Worm (Caenorhabditis elegans) whole organism, L4 larva: ENCODE results near the gene F20G2.1.

Source experiments
- F10B5.3 ChIP-seq: sonication (generic microtip); optimal IDR thresholded peaks from 2 replicates; lab custom pipeline; 2016; ENCODE audit warnings: mild to moderate bottlenecking, missing genetic modification characterization, missing compliant biosample characterization
- F37D6.2 ChIP-seq: sonication (generic microtip); optimal IDR thresholded peaks from 2 replicates; lab custom pipeline; 2016; ENCODE audit warnings: mild to moderate bottlenecking, missing genetic modification characterization, missing compliant biosample characterization
- F44E2.7 ChIP-seq: fragments of 200-800 bp; sonication (Bioruptor generic); IDR thresholded peaks from 2 replicates; pipeline ENCODE4 v2.1.2; 2022; ENCODE audit warnings: missing genetic modification characterization, missing compliant biosample characterization
- R02D3.7 ChIP-seq: fragments of 150-350 bp; sonication (generic microtip); optimal IDR thresholded peaks from 3 replicates; lab custom pipeline; 2014; ENCODE audit warnings: missing biosample characterization, missing genetic modification characterization
- T26A8.4 ChIP-seq: fragments of 200-800 bp; sonication (Bioruptor generic); IDR thresholded peaks from 2 replicates; pipeline ENCODE4 v1.3.6; 2022; ENCODE audit warnings: missing genetic modification characterization, missing compliant biosample characterization
- Y105C5A.15 ChIP-seq: fragments of 200-800 bp; sonication (Bioruptor generic); IDR thresholded peaks from 2 replicates; pipeline ENCODE4 v1.3.6; 2022; ENCODE audit warnings: missing genetic modification characterization, missing compliant biosample characterization
- Y48G9A.11 ChIP-seq: fragments of 200-800 bp; sonication (Bioruptor generic); IDR thresholded peaks from 2 replicates; pipeline ENCODE4 v1.3.6; 2022; ENCODE audit warnings: missing genetic modification reagents, missing genetic modification characterization, missing compliant biosample characterization
- aha-1 ChIP-seq: fragments of 150-350 bp; peaks from one replicate; lab custom pipeline; 2014; ENCODE audit warnings: missing biosample characterization, missing genetic modification characterization
- arid-1 ChIP-seq: fragments of 200-800 bp; sonication (Bioruptor generic); conservative IDR thresholded peaks from 2 replicates; pipeline ENCODE4 v1.3.6; 2022; ENCODE audit warnings: missing genetic modification reagents, missing genetic modification characterization, missing compliant biosample characterization
- ceh-20 ChIP-seq: fragments of 200-800 bp; sonication (Bioruptor generic); IDR thresholded peaks from 2 replicates; pipeline ENCODE4 v1.3.6; 2022; ENCODE audit warnings: missing genetic modification reagents, missing genetic modification characterization, missing compliant biosample characterization
- ceh-32 ChIP-seq: sonication (generic microtip); optimal IDR thresholded peaks from 2 replicates; lab custom pipeline; 2016; ENCODE audit warnings: mild to moderate bottlenecking, missing genetic modification characterization, missing compliant biosample characterization; ENCODE audit not compliant: poor library complexity
- ceh-82 ChIP-seq: sonication (generic microtip); optimal IDR thresholded peaks from 2 replicates; lab custom pipeline; 2017; ENCODE audit warnings: missing biosample characterization, missing genetic modification characterization
- ctbp-1 ChIP-seq: fragments of 200-800 bp; sonication (Bioruptor generic); IDR thresholded peaks from 2 replicates; pipeline ENCODE4 v1.3.6; 2022; ENCODE audit warnings: missing genetic modification reagents, missing genetic modification characterization, missing compliant biosample characterization
- daf-16 ChIP-seq, 3 experiments: sonication (generic microtip); optimal IDR thresholded peaks; 2 replicates each; lab custom pipeline; 2016 to 2017; ENCODE audit warnings: missing genetic modification characterization in 3 of 3, missing genetic modification reagents in 3 of 3, mild to moderate bottlenecking in 2 of 3, missing compliant biosample characterization in 2 of 3, missing biosample characterization in 1 of 3, moderate library complexity in 1 of 3
- daf-19 ChIP-seq: fragments of 200-800 bp; sonication (Bioruptor generic); conservative IDR thresholded peaks from 2 replicates; pipeline ENCODE4 v1.3.6; 2022; ENCODE audit warnings: missing genetic modification characterization, missing compliant biosample characterization
- daf-8 ChIP-seq: fragments of 200-800 bp; sonication (Bioruptor generic); IDR thresholded peaks from 2 replicates; pipeline ENCODE4 v1.3.6; 2022; ENCODE audit warnings: missing genetic modification characterization, missing compliant biosample characterization
- dmd-6 ChIP-seq: fragments of 200-800 bp; sonication (Bioruptor generic); IDR thresholded peaks from 2 replicates; pipeline ENCODE4 v1.3.6; 2022; ENCODE audit warnings: missing genetic modification reagents, missing genetic modification characterization, missing compliant biosample characterization
- dmd-9 ChIP-seq: fragments of 200-800 bp; sonication (Bioruptor generic); IDR thresholded peaks from 2 replicates; pipeline ENCODE4 v1.3.6; 2022; ENCODE audit warnings: missing genetic modification reagents, missing genetic modification characterization, missing compliant biosample characterization
- dpl-1 ChIP-seq: fragments of 150-350 bp; optimal IDR thresholded peaks from 2 replicates; lab custom pipeline; 2014; ENCODE audit warnings: missing biosample characterization, missing genetic modification reagents, missing genetic modification characterization
- dve-1 ChIP-seq: sonication (generic microtip); optimal IDR thresholded peaks from 2 replicates; lab custom pipeline; 2017; ENCODE audit warnings: antibody characterized with exemption, mild to moderate bottlenecking, missing genetic modification characterization, missing compliant biosample characterization; ENCODE audit not compliant: insufficient read depth
- hif-1 ChIP-seq, 2 experiments: sonication (generic microtip); optimal IDR thresholded peaks; 2 replicates each; lab custom pipeline; 2016 to 2017; ENCODE audit warnings: missing compliant biosample characterization in 2 of 2, missing genetic modification characterization in 2 of 2, missing genetic modification reagents in 2 of 2, missing genotype in 2 of 2, mild to moderate bottlenecking in 1 of 2
- hlh-30 ChIP-seq: sonication (generic microtip); optimal IDR thresholded peaks from 2 replicates; lab custom pipeline; 2017; ENCODE audit warnings: antibody characterized with exemption, mild to moderate bottlenecking, missing genetic modification characterization, missing compliant biosample characterization; ENCODE audit not compliant: insufficient read depth
- lim-7 ChIP-seq: fragments of 200-800 bp; sonication (Bioruptor generic); IDR thresholded peaks from 2 replicates; pipeline ENCODE4 v1.3.6; 2022; ENCODE audit warnings: missing genetic modification characterization, missing compliant biosample characterization
- lin-29 ChIP-seq: fragments of 200-800 bp; sonication (Bioruptor generic); IDR thresholded peaks from 2 replicates; pipeline ENCODE4 v1.3.6; 2022; ENCODE audit warnings: missing genetic modification reagents, missing genetic modification characterization, missing compliant biosample characterization
- lin-38 ChIP-seq: fragments of 200-800 bp; sonication (Bioruptor generic); IDR thresholded peaks from 2 replicates; pipeline ENCODE4 v1.3.6; 2022; ENCODE audit warnings: missing genetic modification reagents, missing genetic modification characterization, missing compliant biosample characterization
- madf-9 ChIP-seq: fragments of 200-800 bp; sonication (Bioruptor generic); conservative IDR thresholded peaks from 2 replicates; pipeline ENCODE4 v1.3.6; 2022; ENCODE audit warnings: missing genetic modification reagents, missing genetic modification characterization, missing compliant biosample characterization
- mdl-1 ChIP-seq, 2 experiments: fragments of 150-350 bp in 1 of 2; sonication (generic microtip) in 1 of 2; optimal IDR thresholded peaks; 2 replicates each; lab custom pipeline; 2014 to 2017; ENCODE audit warnings: missing biosample characterization in 2 of 2, missing genetic modification characterization in 2 of 2
- mep-1 ChIP-seq: fragments of 150-350 bp; sonication (generic microtip); optimal IDR thresholded peaks from 3 replicates; lab custom pipeline; 2014; ENCODE audit warnings: missing biosample characterization, missing genetic modification characterization
- mes-2 ChIP-seq: sonication (generic microtip); optimal IDR thresholded peaks from 2 replicates; lab custom pipeline; 2016; ENCODE audit warnings: missing genotype, mild to moderate bottlenecking, missing genetic modification characterization, missing compliant biosample characterization; ENCODE audit not compliant: poor library complexity, severe bottlenecking
- nhr-10 ChIP-seq: fragments of 150-350 bp; optimal IDR thresholded peaks from 2 replicates; lab custom pipeline; 2014; ENCODE audit warnings: missing biosample characterization, missing genetic modification characterization
- nhr-11 ChIP-seq: fragments of 150-350 bp; optimal IDR thresholded peaks from 2 replicates; lab custom pipeline; 2014; ENCODE audit warnings: missing biosample characterization, missing genetic modification characterization
- nhr-237 ChIP-seq: sonication (generic microtip); optimal IDR thresholded peaks from 2 replicates; lab custom pipeline; 2017; ENCODE audit warnings: missing biosample characterization, missing genetic modification characterization
- nhr-48 ChIP-seq: sonication (generic microtip); optimal IDR thresholded peaks from 2 replicates; lab custom pipeline; 2016; ENCODE audit warnings: mild to moderate bottlenecking, missing genetic modification characterization, missing compliant biosample characterization
- nhr-77 ChIP-seq: fragments of 150-350 bp; optimal IDR thresholded peaks from 2 replicates; lab custom pipeline; 2014; ENCODE audit warnings: missing biosample characterization, missing genetic modification characterization
- pha-4 ChIP-seq, 2 experiments: fragments of 150-350 bp in 1 of 2; fragments of 200-800 bp in 1 of 2; sonication (Bioruptor generic) in 1 of 2; IDR thresholded peaks in 1 of 2; optimal IDR thresholded peaks in 1 of 2; 2 replicates each; pipeline versions ENCODE4 v1.3.6 to Lab custom; 2014 to 2022; ENCODE audit warnings: missing genetic modification characterization in 2 of 2, missing genetic modification reagents in 2 of 2, missing biosample characterization in 1 of 2, missing compliant biosample characterization in 1 of 2
- php-3 ChIP-seq: fragments of 200-800 bp; sonication (Bioruptor generic); IDR thresholded peaks from 2 replicates; pipeline ENCODE4 v1.3.6; 2022; ENCODE audit warnings: missing genetic modification reagents, missing genetic modification characterization, missing compliant biosample characterization
- pqm-1 ChIP-seq: sonication (generic microtip); optimal IDR thresholded peaks from 2 replicates; lab custom pipeline; 2017; ENCODE audit warnings: missing biosample characterization, missing genetic modification characterization
- saeg-2 ChIP-seq: fragments of 200-800 bp; sonication (Bioruptor generic); IDR thresholded peaks from 2 replicates; pipeline ENCODE4 v1.3.6; 2022; ENCODE audit warnings: missing genetic modification reagents, missing genetic modification characterization, missing compliant biosample characterization
- sdz-12 ChIP-seq: fragments of 200-800 bp; sonication (Bioruptor generic); optimal IDR thresholded peaks from 2 replicates; lab custom pipeline; 2018; ENCODE audit warnings: mild to moderate bottlenecking, missing genetic modification characterization, missing compliant biosample characterization
- spr-1 ChIP-seq: sonication (generic microtip); optimal IDR thresholded peaks from 2 replicates; lab custom pipeline; 2016; ENCODE audit warnings: mild to moderate bottlenecking, missing genetic modification characterization, missing compliant biosample characterization
- spr-3 ChIP-seq: fragments of 200-800 bp; sonication (Bioruptor generic); optimal IDR thresholded peaks from 2 replicates; lab custom pipeline; 2018; ENCODE audit warnings: mild to moderate bottlenecking, missing genetic modification characterization, missing compliant biosample characterization
- tag-97 ChIP-seq: fragments of 200-800 bp; sonication (Bioruptor generic); IDR thresholded peaks from 2 replicates; pipeline ENCODE4 v1.3.6; 2022; ENCODE audit warnings: missing genetic modification characterization, missing compliant biosample characterization
- unc-130 ChIP-seq: sonication (generic microtip); optimal IDR thresholded peaks from 2 replicates; lab custom pipeline; 2016; ENCODE audit warnings: missing genetic modification reagents, missing genetic modification characterization, missing compliant biosample characterization
- unc-39 ChIP-seq: sonication (generic microtip); optimal IDR thresholded peaks from 2 replicates; lab custom pipeline; 2017; ENCODE audit warnings: missing biosample characterization, missing genetic modification characterization
- vab-7 ChIP-seq: fragments of 200-800 bp; sonication (Bioruptor generic); IDR thresholded peaks from 2 replicates; pipeline ENCODE4 v1.3.6; 2022; ENCODE audit warnings: missing genetic modification reagents, missing genetic modification characterization, missing compliant biosample characterization
- zag-1 ChIP-seq: fragments of 150-350 bp; optimal IDR thresholded peaks from 2 replicates; lab custom pipeline; 2014; ENCODE audit warnings: missing biosample characterization, missing genetic modification characterization
- ztf-11 ChIP-seq: fragments of 150-350 bp; optimal IDR thresholded peaks from 2 replicates; lab custom pipeline; 2014; ENCODE audit warnings: missing biosample characterization, missing genetic modification characterization

Gene F20G2.1

DNA sequence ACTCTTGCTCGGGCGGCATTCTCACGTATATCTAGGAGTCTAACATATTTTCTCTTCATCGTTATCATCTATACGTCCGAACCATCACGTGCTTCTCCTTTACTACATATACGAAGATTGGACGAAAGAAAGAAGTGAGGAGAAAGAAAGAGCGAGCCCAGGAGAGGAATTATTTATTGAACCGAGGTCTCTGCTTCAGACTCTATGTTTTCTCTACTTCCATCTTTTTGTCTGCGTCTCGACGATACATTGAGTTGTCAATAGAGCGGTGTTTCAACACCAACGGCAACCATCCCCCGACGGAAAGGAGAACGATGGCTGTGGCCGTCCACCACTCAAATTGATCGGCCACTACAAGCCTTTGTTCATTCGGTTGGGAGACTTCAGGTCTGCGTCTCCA is 36.0 kb upstream of the F20G2.1 start (continued):
- TF ChIP-seq Y105C5A.15 (GFP tag; lab: Robert Waterston, UW) (no peak), hif-1 (tag; optimal IDR thresholded peaks at IDR 0.05; lab: Kevin White, UChicago) (peak in 1 of 2 experiments; percentile 85), pqm-1 (tag; lab: Kevin White, UChicago) (no peak), F10B5.3 (tag; lab: Kevin White, UChicago) (peak; percentile 33), ceh-82 (tag; lab: Kevin White, UChicago) (no peak), nhr-10 (peak; percentile 18), daf-8 (GFP tag; lab: Robert Waterston, UW) (no peak), nhr-48 (tag; lab: Kevin White, UChicago) (peak; percentile 3), ctbp-1 (GFP tag; lab: Robert Waterston, UW) (peak; percentile 30; the same call in 1 of the 2 replicates), saeg-2 (GFP tag; lab: Robert Waterston, UW) (peak; percentile 52; the same call in 1 of the 2 replicates), daf-19 (GFP tag; lab: Robert Waterston, UW) (no peak), ceh-20 (GFP tag; lab: Robert Waterston, UW) (peak; percentile 82), Y48G9A.11 (GFP tag; lab: Robert Waterston, UW) (no peak), nhr-11 (tag; lab: Kevin White, UChicago) (peak; percentile 96), vab-7 (GFP tag; lab: Robert Waterston, UW) (no peak), lin-29 (GFP tag; lab: Robert Waterston, UW) (no peak), zag-1 (tag; lab: Kevin White, UChicago) (no peak), arid-1 (GFP tag; lab: Robert Waterston, UW) (no peak; the same call in 1 of the 2 replicates), spr-3 (GFP tag; lab: Kevin White, UChicago) (no peak), madf-9 (GFP tag; lab: Robert Waterston, UW) (peak; percentile 39; the same call in 1 of the 2 replicates), tag-97 (no peak), lin-38 (GFP tag; lab: Robert Waterston, UW) (peak; percentile 80), nhr-237 (tag; lab: Kevin White, UChicago) (no peak), ceh-32 (tag; lab: Kevin White, UChicago) (no peak), unc-130 (no peak), F37D6.2 (tag; lab: Kevin White, UChicago) (peak; percentile 9), ztf-11 (tag; lab: Kevin White, UChicago) (no peak), dpl-1 (GFP tag; lab: Kevin White, UChicago) (peak; percentile 39), dve-1 (peak; percentile 95), aha-1 (peak; percentile 91), unc-39 (tag; lab: Kevin White, UChicago) (peak; percentile 31), lim-7 (GFP tag; lab: Robert Waterston, UW) (no peak), R02D3.7 (tag; lab: Kevin White, UChicago) (no peak), F44E2.7 (GFP tag; lab: Robert Waterston, UW) (no peak), T26A8.4 (peak; percentile 52), pha-4 (GFP tag; IDR thresholded peaks at IDR 0.05; lab: Robert Waterston, UW) (peak; percentile 56), pha-4 (tag; optimal IDR thresholded peaks at IDR 0.05; lab: Kevin White, UChicago) (peak; percentile 72)

DNA sequence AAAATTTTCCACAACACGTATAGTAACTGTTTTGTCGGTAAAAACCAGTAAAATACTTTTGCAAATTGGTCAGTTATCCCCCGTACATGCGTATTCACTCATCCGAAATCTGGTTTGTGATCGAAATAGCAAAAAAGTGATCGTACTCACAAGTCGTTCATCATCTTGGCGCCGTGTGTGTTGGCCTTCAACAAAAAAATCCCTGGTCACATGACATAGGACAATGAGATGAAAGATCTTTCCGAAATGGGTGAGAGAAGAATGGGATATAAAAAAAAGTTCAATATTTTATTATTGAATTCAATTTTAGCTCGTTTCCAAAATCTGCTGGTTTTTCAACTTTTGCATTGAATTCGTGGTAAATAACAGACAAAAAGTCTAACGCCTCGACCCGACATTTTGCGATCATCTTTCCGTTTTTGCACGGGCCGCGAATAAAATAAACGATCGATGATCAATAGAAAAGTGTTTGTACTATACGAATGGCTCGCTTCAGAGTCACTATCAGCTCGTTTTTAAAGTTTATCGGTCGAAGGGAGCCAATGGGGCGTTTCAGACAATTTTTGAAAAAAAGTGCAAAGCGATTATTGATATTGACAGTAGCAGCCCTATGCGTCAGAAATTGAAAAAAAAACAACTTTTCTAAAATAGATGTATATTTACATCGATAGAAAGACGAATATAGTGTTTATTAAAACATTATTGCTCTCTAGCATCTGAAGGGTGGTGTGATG is 34.7 kb upstream of the F20G2.1 start:
- no peak for TF ChIP-seq daf-16 (GFP tag; optimal IDR thresholded peaks at IDR 0.05; lab: Kevin White, UChicago)
- peak; percentile 85 for TF ChIP-seq daf-16 (tag; optimal IDR thresholded peaks at IDR 0.05; lab: Kevin White, UChicago)
- peak; percentile 1 for TF ChIP-seq mes-2 (tag; lab: Kevin White, UChicago)
- TF ChIP-seq ctbp-1 (GFP tag; lab: Robert Waterston, UW) = no peak
- TF ChIP-seq dmd-9 (GFP tag; lab: Robert Waterston, UW) = no peak
- no peak for TF ChIP-seq sdz-12
- TF ChIP-seq php-3 (GFP tag; lab: Robert Waterston, UW) = no peak
- 0 out of 2 replicates have a peak, but pooled peaks have one; percentile 14 for TF ChIP-seq arid-1 (GFP tag; lab: Robert Waterston, UW)
- no peak for TF ChIP-seq pha-4 (GFP tag; IDR thresholded peaks at IDR 0.05; lab: Robert Waterston, UW)
- TF ChIP-seq pha-4 (tag; optimal IDR thresholded peaks at IDR 0.05; lab: Kevin White, UChicago) = peak; percentile 2
- TF ChIP-seq mdl-1 (tag; optimal IDR thresholded peaks at IDR 0.05; lab: Kevin White, UChicago) = peak in 1 of 2 experiments; percentile 1
- peak; percentile 82 for TF ChIP-seq hlh-30
- peak; percentile 15 for TF ChIP-seq nhr-11 (tag; lab: Kevin White, UChicago)
- no peak for TF ChIP-seq tag-97
- TF ChIP-seq spr-1 (tag; lab: Kevin White, UChicago) = no peak
- TF ChIP-seq aha-1 = peak; percentile 51
- TF ChIP-seq daf-8 (GFP tag; lab: Robert Waterston, UW) = no peak
- TF ChIP-seq dmd-6 = peak; percentile 29; the same call in 1 of the 2 replicates
- peak; percentile 56 for TF ChIP-seq pqm-1 (tag; lab: Kevin White, UChicago)
- TF ChIP-seq mep-1 = peak; percentile 25
- TF ChIP-seq nhr-77 (tag; lab: Kevin White, UChicago) = no peak
